Fruit fly (Drosophila melanogaster) whole organism, embryonic: Measurements from ENCODE around the gene Tango1.

Source experiments
- BEAF-32 ChIP-seq: fragments of 200-800 bp; sonication (Bioruptor generic); optimal IDR thresholded peaks from 3 replicates; lab custom pipeline; 2017; ENCODE audit warnings: missing biosample characterization, missing genetic modification characterization, mild to moderate bottlenecking, moderate library complexity, missing genetic modification reagents
- Bgb ChIP-seq: fragments of 200-800 bp; sonication (Bioruptor generic); IDR thresholded peaks from 2 replicates; pipeline ENCODE4 v1.3.6; 2022; ENCODE audit warnings: missing biosample characterization, missing genetic modification characterization; ENCODE audit not compliant: partially characterized antibody
- C15 ChIP-seq: fragments of 200-800 bp; sonication (Bioruptor generic); IDR thresholded peaks from 3 replicates; pipeline ENCODE4 v1.3.6; 2022; ENCODE audit warnings: missing biosample characterization, missing genetic modification characterization
- CG12071 ChIP-seq: fragments of 200-800 bp; sonication (Bioruptor generic); optimal IDR thresholded peaks from 3 replicates; lab custom pipeline; 2018; ENCODE audit warnings: missing biosample characterization, mild to moderate bottlenecking, missing genetic modification characterization
- CG12769 ChIP-seq: fragments of 200-800 bp; sonication (Bioruptor generic); optimal IDR thresholded peaks from 2 replicates; lab custom pipeline; 2019; ENCODE audit warnings: missing biosample characterization, mild to moderate bottlenecking, missing genetic modification characterization, moderate library complexity
- CG14014 ChIP-seq: fragments of 200-800 bp; sonication (Bioruptor generic); IDR thresholded peaks from 2 replicates; pipeline ENCODE4 v1.3.6; 2022; ENCODE audit warnings: missing biosample characterization, missing genetic modification characterization
- CG14050 ChIP-seq: fragments of 200-800 bp; sonication (Bioruptor generic); IDR thresholded peaks from 3 replicates; pipeline ENCODE4 v1.3.6; 2022; ENCODE audit warnings: missing biosample characterization, missing genetic modification characterization
- CG1647 ChIP-seq: fragments of 200-800 bp; sonication (Bioruptor generic); optimal IDR thresholded peaks from 3 replicates; lab custom pipeline; 2016; ENCODE audit warnings: missing biosample characterization, missing genetic modification characterization
- CG16813 ChIP-seq: fragments of 200-800 bp; sonication (Bioruptor generic); IDR thresholded peaks from 3 replicates; pipeline ENCODE4 v1.3.6; 2022; ENCODE audit warnings: missing biosample characterization, missing genetic modification characterization; ENCODE audit not compliant: partially characterized antibody
- CG17361 ChIP-seq: fragments of 200-800 bp; sonication (Bioruptor generic); IDR thresholded peaks from 3 replicates; pipeline ENCODE4 v1.3.6; 2022; ENCODE audit warnings: missing biosample characterization, missing genetic modification characterization
- CG18619 ChIP-seq: fragments of 200-800 bp; sonication (Bioruptor generic); optimal IDR thresholded peaks from 3 replicates; lab custom pipeline; 2017; ENCODE audit warnings: missing biosample characterization, mild to moderate bottlenecking, missing genetic modification characterization
- CG18764 ChIP-seq: fragments of 200-800 bp; sonication (Bioruptor generic); optimal IDR thresholded peaks from 3 replicates; lab custom pipeline; 2016; ENCODE audit warnings: missing biosample characterization, missing genetic modification characterization
- CG2712 ChIP-seq: fragments of 200-800 bp; optimal IDR thresholded peaks from 3 replicates; lab custom pipeline; 2019; ENCODE audit warnings: missing biosample characterization, mild to moderate bottlenecking, missing genetic modification characterization, moderate library complexity
- CG30403 ChIP-seq: fragments of 200-800 bp; sonication (Bioruptor generic); optimal IDR thresholded peaks from 3 replicates; lab custom pipeline; 2016; ENCODE audit warnings: missing biosample characterization, missing genetic modification characterization
- CG32767 ChIP-seq: fragments of 200-800 bp; sonication (Bioruptor generic); IDR thresholded peaks from 2 replicates; pipeline ENCODE4 v1.3.6; 2022; ENCODE audit warnings: missing biosample characterization, missing genetic modification characterization
- CG34422 ChIP-seq: fragments of 200-800 bp; sonication (Bioruptor generic); IDR thresholded peaks from 3 replicates; pipeline ENCODE4 v1.3.6; 2022; ENCODE audit warnings: missing biosample characterization, missing genetic modification characterization
- CG4328 ChIP-seq: fragments of 200-800 bp; sonication (Bioruptor generic); optimal IDR thresholded peaks from 3 replicates; lab custom pipeline; 2017; ENCODE audit warnings: missing biosample characterization, missing genetic modification reagents, missing genetic modification characterization
- CG6683 ChIP-seq: fragments of 200-800 bp; sonication (Bioruptor generic); optimal IDR thresholded peaks from 2 replicates; lab custom pipeline; 2017; ENCODE audit warnings: missing biosample characterization, mild to moderate bottlenecking, missing genetic modification characterization, missing genetic modification reagents
- CG7786 ChIP-seq: fragments of 200-800 bp; sonication (Bioruptor generic); optimal IDR thresholded peaks from 2 replicates; lab custom pipeline; 2016; ENCODE audit warnings: missing biosample characterization, missing genetic modification characterization
- CG7839 ChIP-seq: fragments of 200-800 bp; sonication (Bioruptor generic); optimal IDR thresholded peaks from 3 replicates; lab custom pipeline; 2018; ENCODE audit warnings: missing biosample characterization, mild to moderate bottlenecking, missing genetic modification characterization, moderate library complexity
- CG7987 ChIP-seq: fragments of 200-800 bp; sonication (Bioruptor generic); optimal IDR thresholded peaks from 2 replicates; lab custom pipeline; 2018; ENCODE audit warnings: missing biosample characterization, mild to moderate bottlenecking, missing genetic modification characterization, moderate library complexity
- CG8359 ChIP-seq: fragments of 200-800 bp; sonication (Bioruptor generic); optimal IDR thresholded peaks from 2 replicates; lab custom pipeline; 2017; ENCODE audit warnings: missing biosample characterization, mild to moderate bottlenecking, missing genetic modification characterization, borderline replicate concordance
- CG8944 ChIP-seq: fragments of 200-800 bp; sonication (Bioruptor generic); optimal IDR thresholded peaks from 3 replicates; lab custom pipeline; 2016; ENCODE audit warnings: missing biosample characterization, missing genetic modification characterization
- Dfd ChIP-seq, 2 experiments: fragments of >200 bp; optimal IDR thresholded peaks; 2 replicates each; lab custom pipeline; 2017; ENCODE audit warnings: missing biosample characterization in 2 of 2, missing genetic modification characterization in 2 of 2
- Ets97D ChIP-seq: fragments of 200-800 bp; sonication (Bioruptor generic); optimal IDR thresholded peaks from 3 replicates; lab custom pipeline; 2016; ENCODE audit warnings: missing biosample characterization, missing genetic modification characterization
- Fer1 ChIP-seq: fragments of 200-800 bp; sonication (Bioruptor generic); optimal IDR thresholded peaks from 2 replicates; lab custom pipeline; 2017; ENCODE audit warnings: missing biosample characterization, mild to moderate bottlenecking, missing genetic modification characterization
- Hand ChIP-seq: fragments of 200-800 bp; sonication (Bioruptor generic); optimal IDR thresholded peaks from 2 replicates; lab custom pipeline; 2017; ENCODE audit warnings: mild to moderate bottlenecking, missing biosample characterization, missing genetic modification reagents, missing genetic modification characterization
- MBD-R2 ChIP-seq: fragments of 200-800 bp; sonication (Bioruptor generic); IDR thresholded peaks from 2 replicates; pipeline ENCODE4 v1.3.6; 2022; ENCODE audit warnings: missing biosample characterization, missing genetic modification characterization
- Oaz ChIP-seq: fragments of 200-800 bp; sonication (Bioruptor generic); IDR thresholded peaks from 2 replicates; pipeline ENCODE4 v1.3.6; 2022; ENCODE audit warnings: missing biosample characterization, missing genetic modification characterization
- Opbp ChIP-seq: fragments of 200-800 bp; sonication (Bioruptor generic); IDR thresholded peaks from 3 replicates; pipeline ENCODE4 v1.3.6; 2022; ENCODE audit warnings: missing biosample characterization, missing genetic modification characterization; ENCODE audit not compliant: partially characterized antibody
- aop ChIP-seq: fragments of 200-800 bp; sonication (Bioruptor generic); IDR thresholded peaks from 2 replicates; pipeline ENCODE4 v1.3.6; 2022; ENCODE audit warnings: missing biosample characterization, missing genetic modification characterization
- cas ChIP-seq: fragments of 200-800 bp; sonication (Bioruptor generic); IDR thresholded peaks from 2 replicates; pipeline ENCODE4 v1.3.6; 2022; ENCODE audit warnings: missing biosample characterization, missing genetic modification characterization
- caup ChIP-seq: fragments of 200-800 bp; sonication (Bioruptor generic); optimal IDR thresholded peaks from 3 replicates; lab custom pipeline; 2017; ENCODE audit warnings: missing biosample characterization, mild to moderate bottlenecking, missing genetic modification characterization, moderate library complexity; ENCODE audit not compliant: severe bottlenecking
- croc ChIP-seq: fragments of 200-800 bp; sonication (Bioruptor generic); conservative IDR thresholded peaks from 3 replicates; pipeline ENCODE4 v1.3.6; 2022; ENCODE audit warnings: missing biosample characterization, missing genetic modification characterization
- gcm2 ChIP-seq: fragments of 200-800 bp; sonication (Bioruptor generic); optimal IDR thresholded peaks from 2 replicates; lab custom pipeline; 2016; ENCODE audit warnings: missing biosample characterization, missing genetic modification characterization
- gro ChIP-seq: fragments of 200-800 bp; sonication (Bioruptor generic); optimal IDR thresholded peaks from 2 replicates; lab custom pipeline; 2016; ENCODE audit warnings: missing biosample characterization, missing genetic modification characterization
- lov ChIP-seq, 2 experiments: fragments of 200-800 bp in 1 of 2; fragments of >200 bp in 1 of 2; sonication (Bioruptor generic) in 1 of 2; IDR thresholded peaks in 1 of 2; optimal IDR thresholded peaks in 1 of 2; 2 replicates in 1 of 2; 3 replicates in 1 of 2; pipeline versions ENCODE4 v1.3.6 to Lab custom; 2017 to 2022; ENCODE audit warnings: missing biosample characterization in 1 of 2, missing genetic modification characterization in 1 of 2
- luna ChIP-seq: fragments of 200-800 bp; sonication (Bioruptor generic); optimal IDR thresholded peaks from 2 replicates; lab custom pipeline; 2016; ENCODE audit warnings: missing biosample characterization, missing genetic modification characterization
- nom ChIP-seq: fragments of 200-800 bp; sonication (Bioruptor generic); optimal IDR thresholded peaks from 2 replicates; lab custom pipeline; 2017; ENCODE audit warnings: missing biosample characterization, missing genetic modification characterization, mild to moderate bottlenecking, moderate library complexity, missing genetic modification reagents
- p53 ChIP-seq: fragments of 200-800 bp; sonication (Bioruptor generic); optimal IDR thresholded peaks from 2 replicates; lab custom pipeline; 2016; ENCODE audit warnings: missing biosample characterization, missing genetic modification characterization
- pho ChIP-seq: fragments of 200-800 bp; sonication (Bioruptor generic); optimal IDR thresholded peaks from 2 replicates; lab custom pipeline; 2016; ENCODE audit warnings: missing biosample characterization, missing genetic modification characterization
- pnt ChIP-seq: fragments of 200-800 bp; sonication (Bioruptor generic); optimal IDR thresholded peaks from 3 replicates; lab custom pipeline; 2016; ENCODE audit warnings: missing biosample characterization, missing genetic modification characterization
- ro ChIP-seq: fragments of 200-800 bp; sonication (Bioruptor generic); IDR thresholded peaks from 2 replicates; pipeline ENCODE4 v1.3.6; 2022; ENCODE audit warnings: missing biosample characterization, missing genetic modification characterization
- sens-2 ChIP-seq: fragments of 200-800 bp; sonication (Bioruptor generic); IDR thresholded peaks from 2 replicates; pipeline ENCODE4 v1.3.6; 2022; ENCODE audit warnings: missing biosample characterization, missing genetic modification characterization
- slou ChIP-seq: fragments of 200-800 bp; sonication (Bioruptor generic); optimal IDR thresholded peaks from 3 replicates; lab custom pipeline; 2016; ENCODE audit warnings: missing biosample characterization, missing genetic modification characterization
- tup ChIP-seq: fragments of 200-800 bp; sonication (Bioruptor generic); optimal IDR thresholded peaks from 2 replicates; lab custom pipeline; 2016; ENCODE audit warnings: missing biosample characterization, mild to moderate bottlenecking, missing genetic modification characterization, moderate library complexity
- twi ChIP-seq: fragments of 200-800 bp; optimal IDR thresholded peaks from 2 replicates; lab custom pipeline; 2019; ENCODE audit warnings: missing biosample characterization, mild to moderate bottlenecking, missing genetic modification characterization, moderate library complexity
- usp ChIP-seq: fragments of >200 bp; optimal IDR thresholded peaks from 2 replicates; lab custom pipeline; 2017; ENCODE audit warnings: missing biosample characterization, missing genetic modification characterization

Tango1 gene

DNA sequence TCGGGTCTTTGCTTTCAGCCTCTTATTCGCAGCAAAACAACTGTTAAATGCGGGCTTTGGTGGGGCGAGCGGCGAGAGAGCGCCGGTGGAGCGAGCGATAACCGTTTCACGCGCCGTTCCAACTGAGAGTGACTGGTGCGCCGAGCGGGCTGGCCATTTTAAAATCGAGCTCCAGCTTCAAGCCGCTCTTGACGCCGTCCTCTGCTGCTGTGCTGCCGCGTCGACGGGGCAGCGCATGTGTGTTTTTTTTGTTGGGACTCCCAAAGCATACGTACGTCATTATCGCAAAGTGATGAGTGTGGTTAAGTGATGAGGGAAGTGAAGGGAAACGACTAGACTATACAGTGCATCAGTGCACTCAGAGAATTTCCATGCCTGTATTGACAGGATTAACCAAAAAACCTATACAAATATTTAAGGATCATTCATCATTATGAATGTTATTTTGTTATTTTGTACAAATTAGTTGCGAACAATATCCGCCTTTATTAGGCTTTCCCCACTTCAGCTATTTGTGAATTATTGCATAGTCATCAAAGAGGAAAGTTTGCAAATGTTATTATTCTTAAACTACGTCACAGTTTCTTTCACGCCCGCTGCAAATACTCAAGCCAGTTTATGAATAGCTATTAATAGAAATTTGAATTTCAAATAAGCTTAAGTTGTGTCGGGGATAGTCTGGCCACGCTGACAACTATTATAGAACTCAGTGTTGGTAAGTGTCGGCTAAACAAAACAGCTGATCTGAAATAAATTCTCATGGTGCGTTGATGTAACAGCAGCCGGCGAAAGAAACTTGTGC lies 24.2 kb downstream of the Tango1 start, which contains the start of gene Spn27A (continued):
- no peak for TF ChIP-seq CG16813 (GFP tag; lab: Robert Waterston, UW)
- TF ChIP-seq CG4328 (GFP tag; lab: Kevin White, UChicago): peak; percentile 36
- peak; percentile 86 for TF ChIP-seq nom (GFP tag; lab: Kevin White, UChicago)
- peak; percentile 30; the same call in 1 of the 2 replicates for TF ChIP-seq Bgb (GFP tag; lab: Robert Waterston, UW)
- TF ChIP-seq Opbp (GFP tag; lab: Robert Waterston, UW): 0 out of 3 replicates have a peak, but pooled peaks have one; percentile 41
- TF ChIP-seq p53 (GFP tag; lab: Kevin White, UChicago): peak; percentile 58
- TF ChIP-seq CG8944 (GFP tag; lab: Kevin White, UChicago): peak; percentile 0
- peak; percentile 7; the same call in 1 of the 2 replicates for TF ChIP-seq sens-2 (GFP tag; lab: Robert Waterston, UW)
- TF ChIP-seq tup (GFP tag; lab: Kevin White, UChicago): peak; percentile 15
- TF ChIP-seq CG6683 (GFP tag; lab: Kevin White, UChicago): no peak
- 0 out of 2 replicates have a peak, but pooled peaks have one; percentile 13 for TF ChIP-seq CG14014 (GFP tag; lab: Robert Waterston, UW)
- TF ChIP-seq CG30403 (GFP tag; lab: Kevin White, UChicago): peak; percentile 66
- no peak for TF ChIP-seq croc (GFP tag; lab: Robert Waterston, UW)
- TF ChIP-seq CG8359 (GFP tag; lab: Kevin White, UChicago): no peak
- peak; percentile 35 for TF ChIP-seq CG18764 (GFP tag; lab: Kevin White, UChicago)
- no peak for TF ChIP-seq CG34422 (GFP tag; lab: Robert Waterston, UW)
- peak; percentile 51 for TF ChIP-seq pho (GFP tag; lab: Kevin White, UChicago)
- no peak for TF ChIP-seq C15
- peak; percentile 19; the same call in 2 of the 3 replicates for TF ChIP-seq CG14050
- no peak for TF ChIP-seq CG7839
- TF ChIP-seq twi (tag; lab: Kevin White, UChicago): peak; percentile 42
- TF ChIP-seq caup (GFP tag; lab: Kevin White, UChicago): peak; percentile 23
- TF ChIP-seq CG2712 (tag; lab: Kevin White, UChicago): peak; percentile 74
- TF ChIP-seq Hand (GFP tag; lab: Kevin White, UChicago): no peak
- TF ChIP-seq CG7786 (GFP tag; lab: Kevin White, UChicago): peak; percentile 55
- TF ChIP-seq BEAF-32: peak; percentile 42
- no peak for TF ChIP-seq CG18619 (GFP tag; lab: Kevin White, UChicago)
- no peak for TF ChIP-seq CG12071 (GFP tag; lab: Kevin White, UChicago)
- peak; percentile 81 for TF ChIP-seq CG17361 (GFP tag; lab: Robert Waterston, UW)
- TF ChIP-seq ro: 0 out of 2 replicates have a peak, but pooled peaks have one; percentile 8
- peak; percentile 46 for TF ChIP-seq Fer1 (GFP tag; lab: Kevin White, UChicago)
- no peak for TF ChIP-seq lov (optimal IDR thresholded peaks at IDR 0.05; lab: Kevin White, UChicago)
- no peak for TF ChIP-seq lov (GFP tag; IDR thresholded peaks at IDR 0.05; lab: Robert Waterston, UW)
- TF ChIP-seq pnt (GFP tag; lab: Kevin White, UChicago): peak; percentile 55
- no peak for TF ChIP-seq gcm2 (GFP tag; lab: Kevin White, UChicago)
- TF ChIP-seq MBD-R2 (GFP tag; lab: Robert Waterston, UW): peak; percentile 97
- no peak for TF ChIP-seq usp (GFP tag; lab: Kevin White, UChicago)
- peak; percentile 29 for TF ChIP-seq luna (GFP tag; lab: Kevin White, UChicago)
- no peak for TF ChIP-seq CG7987 (GFP tag; lab: Kevin White, UChicago)
- TF ChIP-seq aop (GFP tag; lab: Robert Waterston, UW): no peak
- no peak for TF ChIP-seq CG1647 (GFP tag; lab: Kevin White, UChicago)
- TF ChIP-seq gro (GFP tag; lab: Kevin White, UChicago): peak; percentile 58
- peak; percentile 65 for TF ChIP-seq Ets97D
- TF ChIP-seq CG32767 (GFP tag; lab: Robert Waterston, UW): peak; percentile 20; the same call in 1 of the 2 replicates
- TF ChIP-seq slou: peak; percentile 51
- no peak for TF ChIP-seq Dfd (GFP tag; optimal IDR thresholded peaks at IDR 0.05; lab: Kevin White, UChicago)
- peak; percentile 3 for TF ChIP-seq CG12769 (tag; lab: Kevin White, UChicago)
- TF ChIP-seq Oaz (GFP tag; lab: Robert Waterston, UW): no peak
- no peak for TF ChIP-seq cas (GFP tag; lab: Robert Waterston, UW)
